Worm (Caenorhabditis elegans) whole organism, L1 larva: ENCODE measurements around the gene Y56A3A.28.

ENCODE experiments used
- elt-2 ChIP-seq: sonication (generic microtip); optimal IDR thresholded peaks from 2 replicates; lab custom pipeline; 2016; ENCODE audit warnings: missing genetic modification characterization, mild to moderate bottlenecking, inconsistent platforms, missing compliant biosample characterization, missing genetic modification reagents
- nhr-12 ChIP-seq: sonication (generic microtip); optimal IDR thresholded peaks from 2 replicates; lab custom pipeline; 2017; ENCODE audit warnings: missing biosample characterization, missing genetic modification characterization
- tbx-2 ChIP-seq: sonication (generic microtip); optimal IDR thresholded peaks from 2 replicates; lab custom pipeline; 2016; ENCODE audit warnings: missing genetic modification characterization, missing compliant biosample characterization
- ztf-11 ChIP-seq, 2 experiments: sonication (generic microtip); optimal IDR thresholded peaks; 2 replicates each; lab custom pipeline; 2016 to 2017; ENCODE audit warnings: missing genetic modification characterization in 2 of 2, missing biosample characterization in 1 of 2, missing compliant biosample characterization in 1 of 2

ce11 chrIII:11999543-11999942 lies 28.4 kb upstream of the Y56A3A.28 start:
- TF ChIP-seq nhr-12 = no peak
- TF ChIP-seq ztf-11 (tag; optimal IDR thresholded peaks at IDR 0.05; lab: Kevin White, UChicago) = no peak
- TF ChIP-seq elt-2 (tag; lab: Kevin White, UChicago) = no peak
- no peak for TF ChIP-seq tbx-2
